Fruit fly (Drosophila melanogaster) whole organism, embryonic: ENCODE measurements around the gene ATPsynB.

Source experiments
- Adf1 ChIP-seq: fragments of 200-800 bp; sonication (Bioruptor generic); IDR thresholded peaks from 2 replicates; pipeline ENCODE4 v1.3.6; 2022; ENCODE audit warnings: missing biosample characterization, missing genetic modification characterization
- Atf-2 ChIP-seq: fragments of 200-800 bp; sonication (Bioruptor generic); optimal IDR thresholded peaks from 2 replicates; lab custom pipeline; 2016; ENCODE audit warnings: missing biosample characterization, missing genetic modification characterization
- Atf3 ChIP-seq: fragments of 200-800 bp; sonication (Bioruptor generic); optimal IDR thresholded peaks from 3 replicates; lab custom pipeline; 2016; ENCODE audit warnings: missing biosample characterization, missing genetic modification characterization
- BtbVII ChIP-seq: fragments of 200-800 bp; sonication (Bioruptor generic); optimal IDR thresholded peaks from 3 replicates; lab custom pipeline; 2017; ENCODE audit warnings: missing biosample characterization, mild to moderate bottlenecking, missing genetic modification characterization
- CG10147 ChIP-seq: fragments of 200-800 bp; sonication (Bioruptor generic); optimal IDR thresholded peaks from 2 replicates; lab custom pipeline; 2019; ENCODE audit warnings: missing biosample characterization, mild to moderate bottlenecking, missing genetic modification characterization, moderate library complexity
- CG10267 ChIP-seq: fragments of 200-800 bp; sonication (Bioruptor generic); optimal IDR thresholded peaks from 2 replicates; lab custom pipeline; 2018; ENCODE audit warnings: missing biosample characterization, mild to moderate bottlenecking, missing genetic modification characterization, moderate library complexity
- CG11456 ChIP-seq: fragments of 200-800 bp; sonication (Bioruptor generic); IDR thresholded peaks from 3 replicates; pipeline ENCODE4 v1.3.6; 2022; ENCODE audit warnings: missing biosample characterization, missing genetic modification characterization
- CG11696 ChIP-seq: fragments of 200-800 bp; sonication (Bioruptor generic); IDR thresholded peaks from 2 replicates; pipeline ENCODE4 v1.3.6; 2022; ENCODE audit warnings: missing biosample characterization, missing genetic modification characterization
- CG12219 ChIP-seq: fragments of 200-800 bp; sonication (Bioruptor generic); optimal IDR thresholded peaks from 3 replicates; lab custom pipeline; 2018; ENCODE audit warnings: missing biosample characterization, mild to moderate bottlenecking, missing genetic modification characterization
- CG13296 ChIP-seq: fragments of 200-800 bp; sonication (Bioruptor generic); optimal IDR thresholded peaks from 3 replicates; lab custom pipeline; 2018; ENCODE audit warnings: missing biosample characterization, mild to moderate bottlenecking, missing genetic modification characterization
- CG14860 ChIP-seq: fragments of 200-800 bp; sonication (Bioruptor generic); IDR thresholded peaks from 3 replicates; pipeline ENCODE4 v1.3.6; 2022; ENCODE audit warnings: missing biosample characterization, missing genetic modification characterization; ENCODE audit not compliant: partially characterized antibody
- CG15601 ChIP-seq: fragments of 200-800 bp; sonication (Bioruptor generic); optimal IDR thresholded peaks from 3 replicates; lab custom pipeline; 2019; ENCODE audit warnings: missing biosample characterization, mild to moderate bottlenecking, missing genetic modification characterization, moderate library complexity
- CG1647 ChIP-seq: fragments of 200-800 bp; sonication (Bioruptor generic); optimal IDR thresholded peaks from 3 replicates; lab custom pipeline; 2016; ENCODE audit warnings: missing biosample characterization, missing genetic modification characterization
- CG17186 ChIP-seq: fragments of 200-800 bp; sonication (Bioruptor generic); optimal IDR thresholded peaks from 3 replicates; lab custom pipeline; 2017; ENCODE audit warnings: missing biosample characterization, missing genetic modification reagents, missing genetic modification characterization
- CG1792 ChIP-seq: fragments of 200-800 bp; sonication (Bioruptor generic); optimal IDR thresholded peaks from 2 replicates; lab custom pipeline; 2016; ENCODE audit warnings: missing biosample characterization, missing genetic modification characterization
- CG18262 ChIP-seq: fragments of 200-800 bp; optimal IDR thresholded peaks from 3 replicates; lab custom pipeline; 2019; ENCODE audit warnings: missing biosample characterization, mild to moderate bottlenecking, missing genetic modification characterization, moderate library complexity
- CG3838 ChIP-seq: fragments of 200-800 bp; sonication (Bioruptor generic); optimal IDR thresholded peaks from 3 replicates; lab custom pipeline; 2016; ENCODE audit warnings: missing biosample characterization, missing genetic modification characterization
- CG42726 ChIP-seq: fragments of 200-800 bp; sonication (Bioruptor generic); IDR thresholded peaks from 2 replicates; pipeline ENCODE4 v1.3.6; 2022; ENCODE audit warnings: missing biosample characterization, missing genetic modification characterization; ENCODE audit not compliant: partially characterized antibody
- CG4404 ChIP-seq: fragments of 200-800 bp; sonication (Bioruptor generic); IDR thresholded peaks from 2 replicates; pipeline ENCODE4 v1.3.6; 2022; ENCODE audit warnings: missing biosample characterization, missing genetic modification characterization
- CG8388 ChIP-seq: fragments of 200-800 bp; sonication (Bioruptor generic); optimal IDR thresholded peaks from 2 replicates; lab custom pipeline; 2019; ENCODE audit warnings: missing biosample characterization, mild to moderate bottlenecking, missing genetic modification characterization, moderate library complexity
- CG8944 ChIP-seq: fragments of 200-800 bp; sonication (Bioruptor generic); optimal IDR thresholded peaks from 3 replicates; lab custom pipeline; 2016; ENCODE audit warnings: missing biosample characterization, missing genetic modification characterization
- CG9876 ChIP-seq: fragments of 200-800 bp; sonication (Bioruptor generic); optimal IDR thresholded peaks from 2 replicates; lab custom pipeline; 2016; ENCODE audit warnings: missing biosample characterization, missing genetic modification characterization
- Camta ChIP-seq: fragments of 200-800 bp; sonication (Bioruptor generic); optimal IDR thresholded peaks from 2 replicates; lab custom pipeline; 2016; ENCODE audit warnings: missing biosample characterization, missing genetic modification characterization
- Dll ChIP-seq: fragments of 200-800 bp; sonication (Bioruptor generic); IDR thresholded peaks from 4 replicates; pipeline ENCODE4 v1.3.6; 2022; ENCODE audit warnings: missing biosample characterization, missing genetic modification characterization; ENCODE audit not compliant: partially characterized antibody
- Dref ChIP-seq: fragments of 200-800 bp; sonication (Bioruptor generic); IDR thresholded peaks from 2 replicates; pipeline ENCODE4 v1.3.6; 2022; ENCODE audit warnings: missing biosample characterization, missing genetic modification characterization
- Ets65A ChIP-seq: fragments of 200-800 bp; sonication (Bioruptor generic); peaks from one replicate; lab custom pipeline; 2016; ENCODE audit warnings: missing biosample characterization, missing genetic modification characterization
- H15 ChIP-seq: fragments of 200-800 bp; sonication (Bioruptor generic); IDR thresholded peaks from 3 replicates; pipeline ENCODE4 v1.3.6; 2022; ENCODE audit warnings: missing biosample characterization, missing genetic modification characterization
- Hey ChIP-seq: fragments of 200-800 bp; sonication (Bioruptor generic); optimal IDR thresholded peaks from 3 replicates; lab custom pipeline; 2018; ENCODE audit warnings: missing biosample characterization, mild to moderate bottlenecking, missing genetic modification characterization
- HmgD ChIP-seq: fragments of 200-800 bp; sonication (Bioruptor generic); optimal IDR thresholded peaks from 3 replicates; lab custom pipeline; 2016; ENCODE audit warnings: missing biosample characterization, missing genetic modification characterization
- Hr3 ChIP-seq: fragments of 200-800 bp; sonication (Bioruptor generic); optimal IDR thresholded peaks from 3 replicates; lab custom pipeline; 2016; ENCODE audit warnings: missing biosample characterization, missing genetic modification characterization
- MBD-R2 ChIP-seq: fragments of 200-800 bp; sonication (Bioruptor generic); IDR thresholded peaks from 2 replicates; pipeline ENCODE4 v1.3.6; 2022; ENCODE audit warnings: missing biosample characterization, missing genetic modification characterization
- Mes4 ChIP-seq: fragments of 200-800 bp; sonication (Bioruptor generic); optimal IDR thresholded peaks from 2 replicates; lab custom pipeline; 2016; ENCODE audit warnings: missing biosample characterization, missing genetic modification characterization
- Sry-β ChIP-seq: fragments of 200-800 bp; sonication (Bioruptor generic); optimal IDR thresholded peaks from 2 replicates; lab custom pipeline; 2018; ENCODE audit warnings: missing biosample characterization, mild to moderate bottlenecking, missing genetic modification characterization, moderate library complexity
- Trl ChIP-seq, 3 experiments: fragments of >200 bp in 2 of 3; fragments of 200-800 bp in 1 of 3; sonication (Bioruptor generic) in 1 of 3; optimal IDR thresholded peaks; 2 replicates in 1 of 3; 3 replicates in 2 of 3; lab custom pipeline; 2016 to 2017; ENCODE audit warnings: missing biosample characterization in 1 of 3, missing genetic modification characterization in 1 of 3
- al ChIP-seq: fragments of 200-800 bp; sonication (Bioruptor generic); IDR thresholded peaks from 2 replicates; pipeline ENCODE4 v1.3.6; 2022; ENCODE audit warnings: missing biosample characterization, missing genetic modification characterization
- ase ChIP-seq: fragments of 200-800 bp; sonication (Bioruptor generic); IDR thresholded peaks from 3 replicates; pipeline ENCODE4 v1.3.6; 2022; ENCODE audit warnings: missing biosample characterization, missing genetic modification characterization
- ewg ChIP-seq: fragments of 200-800 bp; sonication (Bioruptor generic); optimal IDR thresholded peaks from 3 replicates; lab custom pipeline; 2017; ENCODE audit warnings: mild to moderate bottlenecking, missing biosample characterization, missing genetic modification reagents, missing genetic modification characterization
- exex ChIP-seq: fragments of 200-800 bp; sonication (Bioruptor generic); optimal IDR thresholded peaks from 4 replicates; lab custom pipeline; 2018; ENCODE audit warnings: missing biosample characterization, mild to moderate bottlenecking, missing genetic modification characterization, moderate library complexity
- fd3F ChIP-seq: fragments of 200-800 bp; sonication (Bioruptor generic); optimal IDR thresholded peaks from 2 replicates; lab custom pipeline; 2018; ENCODE audit warnings: missing biosample characterization, mild to moderate bottlenecking, missing genetic modification characterization, moderate library complexity
- lbe ChIP-seq: fragments of 200-800 bp; sonication (Bioruptor generic); optimal IDR thresholded peaks from 2 replicates; lab custom pipeline; 2016; ENCODE audit warnings: missing biosample characterization, mild to moderate bottlenecking, missing genetic modification characterization
- luna ChIP-seq: fragments of 200-800 bp; sonication (Bioruptor generic); optimal IDR thresholded peaks from 2 replicates; lab custom pipeline; 2016; ENCODE audit warnings: missing biosample characterization, missing genetic modification characterization
- mam ChIP-seq: fragments of 200-800 bp; sonication (Bioruptor generic); optimal IDR thresholded peaks from 3 replicates; lab custom pipeline; 2016; ENCODE audit warnings: missing biosample characterization, missing genetic modification characterization
- nom ChIP-seq: fragments of 200-800 bp; sonication (Bioruptor generic); optimal IDR thresholded peaks from 2 replicates; lab custom pipeline; 2017; ENCODE audit warnings: missing biosample characterization, missing genetic modification characterization, mild to moderate bottlenecking, moderate library complexity, missing genetic modification reagents
- pum ChIP-seq: fragments of 200-800 bp; sonication (Bioruptor generic); optimal IDR thresholded peaks from 2 replicates; lab custom pipeline; 2016; ENCODE audit warnings: missing biosample characterization, missing genetic modification characterization
- ranshi ChIP-seq: fragments of 200-800 bp; sonication (Bioruptor generic); IDR thresholded peaks from 2 replicates; pipeline ENCODE4 v1.3.6; 2022; ENCODE audit warnings: missing biosample characterization, missing genetic modification characterization
- repo ChIP-seq: fragments of 200-800 bp; sonication (Bioruptor generic); optimal IDR thresholded peaks from 2 replicates; lab custom pipeline; 2016; ENCODE audit warnings: missing biosample characterization, missing genetic modification characterization
- sens ChIP-seq: fragments of 200-800 bp; sonication (Bioruptor generic); peaks from one replicate; lab custom pipeline; 2016; ENCODE audit warnings: missing biosample characterization, missing genetic modification characterization
- sima ChIP-seq: fragments of 200-800 bp; sonication (Bioruptor generic); optimal IDR thresholded peaks from 2 replicates; lab custom pipeline; 2016; ENCODE audit warnings: missing biosample characterization, missing genetic modification characterization
- sisA ChIP-seq: fragments of 200-800 bp; sonication (Bioruptor generic); IDR thresholded peaks from 2 replicates; pipeline ENCODE4 v1.3.6; 2022; ENCODE audit warnings: missing biosample characterization, missing genetic modification characterization
- stwl ChIP-seq: fragments of 200-800 bp; sonication (Bioruptor generic); optimal IDR thresholded peaks from 3 replicates; lab custom pipeline; 2018; ENCODE audit warnings: missing biosample characterization, mild to moderate bottlenecking, missing genetic modification characterization, moderate library complexity
- toy ChIP-seq: fragments of 200-800 bp; sonication (Bioruptor generic); IDR thresholded peaks from 2 replicates; pipeline ENCODE4 v1.3.6; 2022; ENCODE audit warnings: missing biosample characterization, missing genetic modification characterization

ATPsynB gene

DNA sequence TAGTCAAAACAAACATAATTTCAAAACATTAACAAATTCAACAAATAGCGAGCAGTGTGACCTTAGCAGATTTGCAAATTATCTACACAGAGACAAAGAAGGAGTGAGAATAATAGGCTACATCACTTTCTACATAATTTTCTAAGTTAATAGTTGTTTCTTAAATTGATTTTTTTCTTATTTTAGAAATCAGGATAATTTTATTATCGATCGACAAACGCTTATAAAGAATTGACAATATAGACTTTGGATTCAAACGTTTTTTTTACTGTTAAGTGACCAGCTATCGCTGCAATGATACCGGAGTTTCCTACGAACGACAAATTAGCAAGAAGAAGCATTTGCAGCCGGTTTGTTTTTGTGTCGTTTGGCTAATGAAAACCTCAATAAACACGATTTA is 6.7 kb upstream of the ATPsynB start, which contains the start of the genes nbs and defl (continued):
- TF ChIP-seq HmgD (peak; percentile 37), Atf3 (GFP tag; lab: Kevin White, UChicago) (peak; percentile 37), nom (no peak), CG14860 (GFP tag; lab: Robert Waterston, UW) (peak; percentile 31; the same call in 1 of the 3 replicates), CG10267 (tag; lab: Kevin White, UChicago) (peak; percentile 52), mam (GFP tag; lab: Kevin White, UChicago) (peak; percentile 88), repo (peak; percentile 32), Trl (optimal IDR thresholded peaks at IDR 0.05; lab: Kevin White, UChicago) (no peak), Trl (GFP tag; optimal IDR thresholded peaks at IDR 0.05; lab: Kevin White, UChicago) (peak; percentile 48), Hey (no peak), CG8388 (GFP tag; lab: Kevin White, UChicago) (peak; percentile 23), CG1792 (GFP tag; lab: Kevin White, UChicago) (peak; percentile 7), pum (GFP tag; lab: Kevin White, UChicago) (peak; percentile 61), sisA (GFP tag; lab: Robert Waterston, UW) (peak; percentile 78), Dref (GFP tag; lab: Robert Waterston, UW) (peak; percentile 8; the same call in 1 of the 2 replicates), Dll (GFP tag; lab: Robert Waterston, UW) (peak; percentile 75), ewg (GFP tag; lab: Kevin White, UChicago) (no peak), CG11696 (GFP tag; lab: Robert Waterston, UW) (no peak), ase (peak; percentile 62; the same call in 2 of the 3 replicates), fd3F (GFP tag; lab: Kevin White, UChicago) (peak; percentile 49), sima (GFP tag; lab: Kevin White, UChicago) (no peak), CG10147 (GFP tag; lab: Kevin White, UChicago) (peak; percentile 53), Atf-2 (peak; percentile 63), CG3838 (GFP tag; lab: Kevin White, UChicago) (peak; percentile 40), toy (GFP tag; lab: Robert Waterston, UW) (no peak), CG1647 (peak; percentile 31), al (GFP tag; lab: Robert Waterston, UW) (peak; percentile 76), CG11456 (GFP tag; lab: Robert Waterston, UW) (peak; percentile 58; the same call in 1 of the 3 replicates), ranshi (GFP tag; lab: Robert Waterston, UW) (peak; percentile 71), H15 (GFP tag; lab: Robert Waterston, UW) (peak; percentile 44; the same call in 1 of the 3 replicates), CG15601 (no peak), CG13296 (GFP tag; lab: Kevin White, UChicago) (peak; percentile 49), Hr3 (peak; percentile 72), lbe (GFP tag; lab: Kevin White, UChicago) (peak; percentile 66), Camta (GFP tag; lab: Kevin White, UChicago) (peak; percentile 86), CG8944 (GFP tag; lab: Kevin White, UChicago) (peak; percentile 50), stwl (peak; percentile 59), CG4404 (GFP tag; lab: Robert Waterston, UW) (peak; percentile 69), exex (peak; percentile 36), Mes4 (peak; percentile 8), Ets65A (GFP tag; lab: Kevin White, UChicago) (peak; percentile 95), CG12219 (GFP tag; lab: Kevin White, UChicago) (no peak), CG17186 (GFP tag; lab: Kevin White, UChicago) (no peak), MBD-R2 (GFP tag; lab: Robert Waterston, UW) (peak; percentile 92), luna (GFP tag; lab: Kevin White, UChicago) (peak; percentile 43), CG9876 (peak; percentile 55), sens (GFP tag; lab: Kevin White, UChicago) (peak; percentile 95), Adf1 (GFP tag; lab: Robert Waterston, UW) (no peak), BtbVII (GFP tag; lab: Kevin White, UChicago) (no peak), CG18262 (peak; percentile 74), CG42726 (GFP tag; lab: Robert Waterston, UW) (no peak), Sry-β (GFP tag; lab: Kevin White, UChicago) (peak; percentile 29)
